Worm (Caenorhabditis elegans) whole organism, L4 larva: ENCODE data around the gene K02E11.7.
A peak's percentile ranks its signal among the peaks of the same experiment; 100 is the strongest.

Experiments used
- F10B5.3 ChIP-seq: sonication (generic microtip); optimal IDR thresholded peaks from 2 replicates; lab custom pipeline; 2016; ENCODE audit warnings: mild to moderate bottlenecking, missing genetic modification characterization, missing compliant biosample characterization
- F49E8.2 ChIP-seq: sonication (generic microtip); optimal IDR thresholded peaks from 2 replicates; lab custom pipeline; 2016; ENCODE audit warnings: missing compliant biosample characterization, mild to moderate bottlenecking, missing genetic modification characterization, borderline replicate concordance
- R02D3.7 ChIP-seq: fragments of 150-350 bp; sonication (generic microtip); optimal IDR thresholded peaks from 3 replicates; lab custom pipeline; 2014; ENCODE audit warnings: missing biosample characterization, missing genetic modification characterization
- T20F7.1 ChIP-seq: fragments of 200-800 bp; sonication (Bioruptor generic); optimal IDR thresholded peaks from 2 replicates; lab custom pipeline; 2018; ENCODE audit warnings: mild to moderate bottlenecking, missing genetic modification characterization, missing compliant biosample characterization
- Y48G9A.11 ChIP-seq: fragments of 200-800 bp; sonication (Bioruptor generic); IDR thresholded peaks from 2 replicates; pipeline ENCODE4 v1.3.6; 2022; ENCODE audit warnings: missing genetic modification reagents, missing genetic modification characterization, missing compliant biosample characterization
- Y5F2A.4 ChIP-seq: fragments of 200-800 bp; sonication (Bioruptor generic); optimal IDR thresholded peaks from 2 replicates; lab custom pipeline; 2018; ENCODE audit warnings: mild to moderate bottlenecking, missing genetic modification characterization, missing compliant biosample characterization
- ZK337.2 ChIP-seq: fragments of 200-800 bp; sonication (Bioruptor generic); IDR thresholded peaks from 2 replicates; pipeline ENCODE4 v1.3.6; 2022; ENCODE audit warnings: missing genetic modification reagents, missing genetic modification characterization, missing compliant biosample characterization
- aha-1 ChIP-seq: fragments of 150-350 bp; peaks from one replicate; lab custom pipeline; 2014; ENCODE audit warnings: missing biosample characterization, missing genetic modification characterization
- aly-2 ChIP-seq: sonication (generic microtip); optimal IDR thresholded peaks from 2 replicates; lab custom pipeline; 2018; ENCODE audit warnings: missing biosample characterization, missing genetic modification characterization
- attf-4 ChIP-seq: sonication (generic microtip); optimal IDR thresholded peaks from 3 replicates; lab custom pipeline; 2017; ENCODE audit warnings: missing biosample characterization, missing genetic modification characterization
- cey-2 ChIP-seq: sonication (generic microtip); optimal IDR thresholded peaks from 3 replicates; lab custom pipeline; 2017; ENCODE audit warnings: missing genetic modification characterization, mild to moderate bottlenecking, missing compliant biosample characterization, antibody characterized with exemption, borderline replicate concordance; ENCODE audit not compliant: insufficient read depth
- daf-12 ChIP-seq: fragments of 150-350 bp; optimal IDR thresholded peaks from 2 replicates; lab custom pipeline; 2014; ENCODE audit warnings: missing biosample characterization, missing genetic modification reagents, missing genetic modification characterization
- daf-16 ChIP-seq, 3 experiments: sonication (generic microtip); optimal IDR thresholded peaks; 2 replicates each; lab custom pipeline; 2016 to 2017; ENCODE audit warnings: missing genetic modification characterization in 3 of 3, missing genetic modification reagents in 3 of 3, mild to moderate bottlenecking in 2 of 3, missing compliant biosample characterization in 2 of 3, missing biosample characterization in 1 of 3, moderate library complexity in 1 of 3
- daf-8 ChIP-seq: fragments of 200-800 bp; sonication (Bioruptor generic); IDR thresholded peaks from 2 replicates; pipeline ENCODE4 v1.3.6; 2022; ENCODE audit warnings: missing genetic modification characterization, missing compliant biosample characterization
- dmd-6 ChIP-seq: fragments of 200-800 bp; sonication (Bioruptor generic); IDR thresholded peaks from 2 replicates; pipeline ENCODE4 v1.3.6; 2022; ENCODE audit warnings: missing genetic modification reagents, missing genetic modification characterization, missing compliant biosample characterization
- dmd-9 ChIP-seq: fragments of 200-800 bp; sonication (Bioruptor generic); IDR thresholded peaks from 2 replicates; pipeline ENCODE4 v1.3.6; 2022; ENCODE audit warnings: missing genetic modification reagents, missing genetic modification characterization, missing compliant biosample characterization
- dpl-1 ChIP-seq: fragments of 150-350 bp; optimal IDR thresholded peaks from 2 replicates; lab custom pipeline; 2014; ENCODE audit warnings: missing biosample characterization, missing genetic modification reagents, missing genetic modification characterization
- egl-27 ChIP-seq: sonication (generic microtip); optimal IDR thresholded peaks from 3 replicates; lab custom pipeline; 2017; ENCODE audit warnings: missing biosample characterization, missing genetic modification reagents, missing genetic modification characterization
- hlh-11 ChIP-seq: fragments of 200-800 bp; sonication (Bioruptor generic); optimal IDR thresholded peaks from 2 replicates; lab custom pipeline; 2018; ENCODE audit warnings: mild to moderate bottlenecking, missing genetic modification characterization, missing compliant biosample characterization
- hlh-30 ChIP-seq: sonication (generic microtip); optimal IDR thresholded peaks from 2 replicates; lab custom pipeline; 2017; ENCODE audit warnings: antibody characterized with exemption, mild to moderate bottlenecking, missing genetic modification characterization, missing compliant biosample characterization; ENCODE audit not compliant: insufficient read depth
- jun-1 ChIP-seq: fragments of 150-350 bp; optimal IDR thresholded peaks from 2 replicates; lab custom pipeline; 2014; ENCODE audit warnings: missing biosample characterization, missing genetic modification reagents, missing genetic modification characterization
- lim-7 ChIP-seq: fragments of 200-800 bp; sonication (Bioruptor generic); IDR thresholded peaks from 2 replicates; pipeline ENCODE4 v1.3.6; 2022; ENCODE audit warnings: missing genetic modification characterization, missing compliant biosample characterization
- lin-1 ChIP-seq: fragments of 200-800 bp; sonication (Bioruptor generic); IDR thresholded peaks from 2 replicates; pipeline ENCODE4 v1.3.6; 2022; ENCODE audit warnings: missing genetic modification reagents, missing genetic modification characterization, missing compliant biosample characterization
- lin-13 ChIP-seq: fragments of 150-350 bp; optimal IDR thresholded peaks from 2 replicates; lab custom pipeline; 2014; ENCODE audit warnings: missing biosample characterization, missing genetic modification reagents, missing genetic modification characterization
- lin-29 ChIP-seq: fragments of 200-800 bp; sonication (Bioruptor generic); IDR thresholded peaks from 2 replicates; pipeline ENCODE4 v1.3.6; 2022; ENCODE audit warnings: missing genetic modification reagents, missing genetic modification characterization, missing compliant biosample characterization
- lir-3 ChIP-seq: sonication (generic microtip); optimal IDR thresholded peaks from 2 replicates; lab custom pipeline; 2016; ENCODE audit warnings: mild to moderate bottlenecking, missing genetic modification characterization, missing compliant biosample characterization
- madf-5 ChIP-seq, 2 experiments: fragments of 200-800 bp; sonication (Bioruptor generic); IDR thresholded peaks; 2 replicates each; pipeline ENCODE4 v1.3.6; 2022; ENCODE audit warnings: missing compliant biosample characterization in 2 of 2, missing genetic modification characterization in 2 of 2
- mdl-1 ChIP-seq, 2 experiments: fragments of 150-350 bp in 1 of 2; sonication (generic microtip) in 1 of 2; optimal IDR thresholded peaks; 2 replicates each; lab custom pipeline; 2014 to 2017; ENCODE audit warnings: missing biosample characterization in 2 of 2, missing genetic modification characterization in 2 of 2
- mdt-29 ChIP-seq: fragments of 200-800 bp; sonication (Bioruptor generic); IDR thresholded peaks from 2 replicates; pipeline ENCODE4 v1.3.6; 2022; ENCODE audit warnings: missing genetic modification reagents, missing genetic modification characterization, missing compliant biosample characterization
- mep-1 ChIP-seq: fragments of 150-350 bp; sonication (generic microtip); optimal IDR thresholded peaks from 3 replicates; lab custom pipeline; 2014; ENCODE audit warnings: missing biosample characterization, missing genetic modification characterization
- mes-2 ChIP-seq: sonication (generic microtip); optimal IDR thresholded peaks from 2 replicates; lab custom pipeline; 2016; ENCODE audit warnings: missing genotype, mild to moderate bottlenecking, missing genetic modification characterization, missing compliant biosample characterization; ENCODE audit not compliant: poor library complexity, severe bottlenecking
- mxl-3 ChIP-seq: fragments of 200-800 bp; sonication (Bioruptor generic); optimal IDR thresholded peaks from 2 replicates; lab custom pipeline; 2018; ENCODE audit warnings: mild to moderate bottlenecking, missing genetic modification characterization, missing compliant biosample characterization
- nhr-10 ChIP-seq: fragments of 150-350 bp; optimal IDR thresholded peaks from 2 replicates; lab custom pipeline; 2014; ENCODE audit warnings: missing biosample characterization, missing genetic modification characterization
- nhr-102 ChIP-seq: sonication (generic microtip); optimal IDR thresholded peaks from 2 replicates; lab custom pipeline; 2016; ENCODE audit warnings: mild to moderate bottlenecking, missing genetic modification characterization, moderate library complexity, missing compliant biosample characterization
- nhr-11 ChIP-seq: fragments of 150-350 bp; optimal IDR thresholded peaks from 2 replicates; lab custom pipeline; 2014; ENCODE audit warnings: missing biosample characterization, missing genetic modification characterization
- nhr-111 ChIP-seq: fragments of 200-800 bp; sonication (Bioruptor generic); optimal IDR thresholded peaks from 2 replicates; lab custom pipeline; 2018; ENCODE audit warnings: mild to moderate bottlenecking, missing genetic modification characterization, missing compliant biosample characterization
- nhr-237 ChIP-seq: sonication (generic microtip); optimal IDR thresholded peaks from 2 replicates; lab custom pipeline; 2017; ENCODE audit warnings: missing biosample characterization, missing genetic modification characterization
- nhr-28 ChIP-seq: fragments of 150-350 bp; optimal IDR thresholded peaks from 2 replicates; lab custom pipeline; 2014; ENCODE audit warnings: missing biosample characterization, missing genetic modification characterization
- nhr-42 ChIP-seq: fragments of 200-800 bp; sonication (Bioruptor generic); IDR thresholded peaks from 2 replicates; pipeline ENCODE4 v1.3.6; 2022; ENCODE audit warnings: missing genetic modification characterization, missing compliant biosample characterization
- nhr-77 ChIP-seq: fragments of 150-350 bp; optimal IDR thresholded peaks from 2 replicates; lab custom pipeline; 2014; ENCODE audit warnings: missing biosample characterization, missing genetic modification characterization
- pha-4 ChIP-seq, 2 experiments: fragments of 150-350 bp in 1 of 2; fragments of 200-800 bp in 1 of 2; sonication (Bioruptor generic) in 1 of 2; IDR thresholded peaks in 1 of 2; optimal IDR thresholded peaks in 1 of 2; 2 replicates each; pipeline versions ENCODE4 v1.3.6 to Lab custom; 2014 to 2022; ENCODE audit warnings: missing genetic modification characterization in 2 of 2, missing genetic modification reagents in 2 of 2, missing biosample characterization in 1 of 2, missing compliant biosample characterization in 1 of 2
- php-3 ChIP-seq: fragments of 200-800 bp; sonication (Bioruptor generic); IDR thresholded peaks from 2 replicates; pipeline ENCODE4 v1.3.6; 2022; ENCODE audit warnings: missing genetic modification reagents, missing genetic modification characterization, missing compliant biosample characterization
- pqm-1 ChIP-seq: sonication (generic microtip); optimal IDR thresholded peaks from 2 replicates; lab custom pipeline; 2017; ENCODE audit warnings: missing biosample characterization, missing genetic modification characterization
- saeg-2 ChIP-seq: fragments of 200-800 bp; sonication (Bioruptor generic); IDR thresholded peaks from 2 replicates; pipeline ENCODE4 v1.3.6; 2022; ENCODE audit warnings: missing genetic modification reagents, missing genetic modification characterization, missing compliant biosample characterization
- sdz-12 ChIP-seq: fragments of 200-800 bp; sonication (Bioruptor generic); optimal IDR thresholded peaks from 2 replicates; lab custom pipeline; 2018; ENCODE audit warnings: mild to moderate bottlenecking, missing genetic modification characterization, missing compliant biosample characterization
- set-16 ChIP-seq: fragments of 200-800 bp; sonication (Bioruptor generic); IDR thresholded peaks from 2 replicates; pipeline ENCODE4 v1.3.6; 2022; ENCODE audit warnings: missing genetic modification reagents, missing genetic modification characterization, missing compliant biosample characterization
- spr-1 ChIP-seq: sonication (generic microtip); optimal IDR thresholded peaks from 2 replicates; lab custom pipeline; 2016; ENCODE audit warnings: mild to moderate bottlenecking, missing genetic modification characterization, missing compliant biosample characterization
- unc-62 ChIP-seq, 3 experiments: fragments of 150-350 bp in 1 of 3; sonication (generic microtip); optimal IDR thresholded peaks in 2 of 3; peaks in 1 of 3; 1 replicate in 1 of 3; 2 replicates in 2 of 3; lab custom pipeline; 2014 to 2017; ENCODE audit warnings: missing biosample characterization in 3 of 3, missing genetic modification characterization in 3 of 3, missing genetic modification reagents in 3 of 3, missing genotype in 1 of 3
- zag-1 ChIP-seq: fragments of 150-350 bp; optimal IDR thresholded peaks from 2 replicates; lab custom pipeline; 2014; ENCODE audit warnings: missing biosample characterization, missing genetic modification characterization
- zip-2 ChIP-seq: fragments of 150-350 bp; optimal IDR thresholded peaks from 2 replicates; lab custom pipeline; 2014; ENCODE audit warnings: missing biosample characterization, missing genetic modification characterization
- ztf-7 ChIP-seq: fragments of 150-350 bp; optimal IDR thresholded peaks from 2 replicates; lab custom pipeline; 2014; ENCODE audit warnings: missing biosample characterization, missing genetic modification characterization

The K02E11.7 gene

DNA sequence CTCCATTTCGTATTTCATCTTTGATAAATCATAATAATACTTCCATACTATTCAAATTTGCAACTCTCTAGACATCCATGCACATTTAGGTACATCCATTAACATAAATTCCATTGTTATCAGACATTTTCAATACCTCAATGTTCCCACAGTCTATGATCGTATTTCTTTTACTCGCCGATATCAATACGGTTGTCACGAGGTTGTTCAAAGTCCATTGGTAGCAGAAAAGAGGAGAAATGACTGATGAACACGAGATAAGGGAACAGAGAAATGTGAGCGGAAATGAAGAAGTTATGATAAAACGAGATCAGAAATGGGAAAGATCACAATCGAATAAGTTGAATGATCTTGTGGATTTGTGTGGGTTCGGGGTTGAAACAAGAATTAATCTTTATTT lies 41.3 kb downstream of the K02E11.7 start:
- no peak for TF ChIP-seq R02D3.7 (tag; lab: Kevin White, UChicago)
- peak; percentile 83 for TF ChIP-seq hlh-30 (tag; lab: Kevin White, UChicago)
- TF ChIP-seq nhr-10 (tag; lab: Kevin White, UChicago), result no peak
- no peak for TF ChIP-seq nhr-11 (tag; lab: Kevin White, UChicago)
- no peak for TF ChIP-seq lin-13 (GFP tag; lab: Kevin White, UChicago)
- no peak for TF ChIP-seq jun-1 (tag; lab: Kevin White, UChicago)
- peak in 1 of 2 experiments; percentile 81 for TF ChIP-seq mdl-1 (tag; optimal IDR thresholded peaks at IDR 0.05; lab: Kevin White, UChicago)
- TF ChIP-seq madf-5 (GFP tag; IDR thresholded peaks at IDR 0.05; lab: Robert Waterston, UW), result no peak
- TF ChIP-seq Y5F2A.4 (GFP tag; lab: Kevin White, UChicago), result no peak
- no peak for TF ChIP-seq set-16 (GFP tag; lab: Robert Waterston, UW)
- no peak for TF ChIP-seq dmd-9 (GFP tag; lab: Robert Waterston, UW)
- TF ChIP-seq nhr-111, result no peak
- no peak for TF ChIP-seq lim-7
- no peak for TF ChIP-seq zag-1 (tag; lab: Kevin White, UChicago)
- TF ChIP-seq T20F7.1 (GFP tag; lab: Kevin White, UChicago), result peak; percentile 42
- TF ChIP-seq lin-1 (GFP tag; lab: Robert Waterston, UW), result peak; percentile 34; the same call in 1 of the 2 replicates
- TF ChIP-seq lir-3 (tag; lab: Kevin White, UChicago), result no peak
- no peak for TF ChIP-seq mdt-29 (GFP tag; lab: Robert Waterston, UW)
- TF ChIP-seq spr-1, result no peak
- no peak for TF ChIP-seq daf-12
- no peak for TF ChIP-seq sdz-12
- no peak for TF ChIP-seq aha-1 (tag; lab: Kevin White, UChicago)
- TF ChIP-seq nhr-42 (GFP tag; lab: Robert Waterston, UW), result no peak
- TF ChIP-seq php-3 (GFP tag; lab: Robert Waterston, UW), result no peak
- TF ChIP-seq mxl-3 (GFP tag; lab: Kevin White, UChicago), result peak; percentile 83
- no peak for TF ChIP-seq ZK337.2 (GFP tag; lab: Robert Waterston, UW)
- peak; percentile 60 for TF ChIP-seq dmd-6 (GFP tag; lab: Robert Waterston, UW)
- TF ChIP-seq pqm-1 (tag; lab: Kevin White, UChicago), result peak; percentile 70
- TF ChIP-seq dpl-1 (GFP tag; lab: Kevin White, UChicago), result no peak
- TF ChIP-seq zip-2 (tag; lab: Kevin White, UChicago), result no peak
- TF ChIP-seq saeg-2, result no peak
- no peak for TF ChIP-seq mes-2
- TF ChIP-seq cey-2 (tag; lab: Kevin White, UChicago), result no peak
- no peak for TF ChIP-seq daf-8
- no peak for TF ChIP-seq ztf-7 (tag; lab: Kevin White, UChicago)
- TF ChIP-seq hlh-11 (tag; lab: Kevin White, UChicago), result peak; percentile 76
- TF ChIP-seq nhr-237 (tag; lab: Kevin White, UChicago), result no peak
- TF ChIP-seq aly-2 (tag; lab: Kevin White, UChicago), result no peak
- TF ChIP-seq Y48G9A.11 (GFP tag; lab: Robert Waterston, UW), result no peak
- TF ChIP-seq F10B5.3 (tag; lab: Kevin White, UChicago), result no peak
- TF ChIP-seq egl-27 (tag; lab: Kevin White, UChicago), result no peak
- TF ChIP-seq daf-16 (GFP tag; optimal IDR thresholded peaks at IDR 0.05; lab: Kevin White, UChicago), result no peak
- no peak for TF ChIP-seq daf-16 (tag; optimal IDR thresholded peaks at IDR 0.05; lab: Kevin White, UChicago)
- no peak for TF ChIP-seq nhr-102 (tag; lab: Kevin White, UChicago)
- no peak for TF ChIP-seq attf-4
- no peak for TF ChIP-seq F49E8.2 (tag; lab: Kevin White, UChicago)
- TF ChIP-seq lin-29 (GFP tag; lab: Robert Waterston, UW), result no peak
- peak; percentile 93 for TF ChIP-seq nhr-28 (tag; lab: Kevin White, UChicago)
- no peak for TF ChIP-seq pha-4 (GFP tag; IDR thresholded peaks at IDR 0.05; lab: Robert Waterston, UW)
- TF ChIP-seq pha-4 (tag; optimal IDR thresholded peaks at IDR 0.05; lab: Kevin White, UChicago), result no peak
- TF ChIP-seq nhr-77 (tag; lab: Kevin White, UChicago), result peak; percentile 74
- peak in 1 of 2 experiments; percentile 99 for TF ChIP-seq unc-62 (GFP tag; optimal IDR thresholded peaks at IDR 0.05 in 1 of 2; lab: Kevin White, UChicago)
- no peak for TF ChIP-seq unc-62 (tag; optimal IDR thresholded peaks at IDR 0.05; lab: Kevin White, UChicago)
- no peak for TF ChIP-seq mep-1
